Worm (Caenorhabditis elegans): Measurements from ENCODE around the gene F56A8.9.

DNA sequence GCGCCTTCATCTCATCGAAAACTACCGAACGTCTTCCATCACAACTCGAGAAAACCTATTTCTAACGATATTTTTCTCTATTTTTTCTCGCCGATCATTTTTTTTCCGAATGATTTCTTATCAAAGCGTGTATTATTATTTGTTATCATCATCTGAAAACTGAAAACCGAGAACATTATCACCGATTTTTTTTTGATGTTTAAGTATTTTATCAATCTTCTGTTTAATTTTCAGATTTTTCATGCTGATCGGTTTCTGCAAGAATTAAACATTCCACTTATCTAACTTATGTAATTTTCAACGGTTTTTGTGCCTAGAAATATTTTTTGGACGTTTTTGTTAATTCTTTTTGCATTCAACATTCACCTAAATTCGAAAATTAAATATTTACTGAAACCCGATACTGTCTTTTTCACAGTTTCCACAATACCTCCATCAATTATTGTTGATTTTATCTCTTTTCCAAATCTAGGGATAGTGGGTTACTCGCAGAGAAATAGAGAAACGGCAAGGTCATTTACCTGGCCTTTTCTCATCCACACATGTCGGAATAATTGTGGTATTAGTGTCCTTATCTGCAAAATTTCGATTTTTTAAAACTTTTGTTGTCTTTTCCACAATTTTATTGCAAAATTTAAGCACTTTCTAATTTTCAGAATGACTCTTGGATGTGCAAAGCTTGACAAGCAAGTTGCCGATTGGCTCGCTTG, 44.4 kb downstream of the F56A8.9 start, which contains the start of gene pgm-2:
- TF ChIP-seq nhr-25 (tag; optimal IDR thresholded peaks at IDR 0.05) (peak; percentile 76), ama-1 (optimal IDR thresholded peaks at IDR 0.05) (no peak), pha-4 (tag; optimal IDR thresholded peaks at IDR 0.05) (peak; percentile 22), ceh-28 (tag; optimal IDR thresholded peaks at IDR 0.05) (no peak), R02D3.7 (tag; optimal IDR thresholded peaks at IDR 0.05) (no peak), nhr-12 (tag; optimal IDR thresholded peaks at IDR 0.05) (no peak), nhr-76 (tag; optimal IDR thresholded peaks at IDR 0.05) (no peak), ceh-82 (tag; optimal IDR thresholded peaks at IDR 0.05) (no peak), skn-1 (tag; optimal IDR thresholded peaks at IDR 0.05) (no peak), zag-1 (tag; optimal IDR thresholded peaks at IDR 0.05) (no peak), elt-2 (tag; optimal IDR thresholded peaks at IDR 0.05) (peak; percentile 77), elt-3 (tag; optimal IDR thresholded peaks at IDR 0.05) (no peak), unc-62 (GFP tag; optimal IDR thresholded peaks at IDR 0.05) (no peak), nhr-11 (tag; optimal IDR thresholded peaks at IDR 0.05) (no peak)

All from whole organism, L3 larva.